Worm (Caenorhabditis elegans): ENCODE results near the gene grdn-1.

ce11 chrV:18575084-18575483, 17.5 kb upstream of the grdn-1 start:
- TF ChIP-seq ztf-4 (tag; optimal IDR thresholded peaks at IDR 0.05) (no peak), lir-3 (tag; optimal IDR thresholded peaks at IDR 0.05; ENCODE audit: poor library complexity) (no peak)

All from whole organism, L1 larva.